Fruit fly (Drosophila melanogaster): ENCODE measurements around the gene bip1.

bip1 gene

DNA sequence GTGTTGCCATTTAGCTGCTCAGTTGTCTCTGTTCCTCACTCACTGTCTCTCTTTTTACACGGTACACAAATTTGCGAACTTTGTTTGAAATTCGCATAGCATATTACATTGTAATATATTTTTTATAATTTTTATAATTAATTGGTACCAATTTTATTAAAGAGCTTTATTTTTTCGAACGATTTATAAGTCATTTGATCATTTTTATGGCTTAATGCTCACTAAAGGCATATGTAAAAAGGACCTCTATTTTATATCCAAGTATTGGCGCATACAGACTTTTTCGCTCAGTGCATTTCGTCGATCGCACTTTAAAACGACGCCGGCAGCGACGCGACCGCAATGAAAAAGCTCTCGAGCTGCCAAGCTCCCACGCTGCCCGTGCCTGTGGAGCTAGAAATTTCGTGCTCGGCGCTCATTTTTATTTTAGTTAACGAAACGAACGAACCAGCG is 37.6 kb upstream of the bip1 start (continued):
- peak; percentile 85 for TF ChIP-seq phol (tag; optimal IDR thresholded peaks at IDR 0.05)
- TF ChIP-seq unpg (GFP tag; optimal IDR thresholded peaks at IDR 0.05): peak; percentile 94
- no peak for TF ChIP-seq D (optimal IDR thresholded peaks at IDR 0.05)
- TF ChIP-seq D (GFP tag; optimal IDR thresholded peaks at IDR 0.05): peak; percentile 78
- peak; percentile 77 for TF ChIP-seq CG30431 (GFP tag; optimal IDR thresholded peaks at IDR 0.05)
- TF ChIP-seq sc (optimal IDR thresholded peaks at IDR 0.05): no peak
- TF ChIP-seq sc (GFP tag; optimal IDR thresholded peaks at IDR 0.05): peak; percentile 64
- TF ChIP-seq crp (GFP tag; optimal IDR thresholded peaks at IDR 0.05): peak in 1 of 2 experiments; percentile 56
- peak; percentile 75 for TF ChIP-seq CHES-1-like (GFP tag; optimal IDR thresholded peaks at IDR 0.05)
- no peak for TF ChIP-seq aop (GFP tag; IDR thresholded peaks at IDR 0.05)
- TF ChIP-seq en (GFP tag; optimal IDR thresholded peaks at IDR 0.05): peak; percentile 55
- TF ChIP-seq CG12391 (tag; optimal IDR thresholded peaks at IDR 0.05): peak; percentile 95
- TF ChIP-seq stc (GFP tag; IDR thresholded peaks at IDR 0.05): peak; percentile 94
- peak; percentile 84 for TF ChIP-seq HLH3B (GFP tag; IDR thresholded peaks at IDR 0.05)
- peak; percentile 77 for TF ChIP-seq ro (GFP tag; IDR thresholded peaks at IDR 0.05)
- TF ChIP-seq repo (GFP tag; optimal IDR thresholded peaks at IDR 0.05): peak; percentile 56
- peak in 1 of 2 experiments; percentile 72 for TF ChIP-seq insv (GFP tag; optimal IDR thresholded peaks at IDR 0.05)
- TF ChIP-seq CG6813 (GFP tag; optimal IDR thresholded peaks at IDR 0.05): peak; percentile 86
- TF ChIP-seq sens (GFP tag): peak; percentile 96
- TF ChIP-seq jing (GFP tag; optimal IDR thresholded peaks at IDR 0.05): peak; percentile 69
- peak; percentile 45 for TF ChIP-seq CG11398 (GFP tag; optimal IDR thresholded peaks at IDR 0.05)
- TF ChIP-seq CG12659 (GFP tag; optimal IDR thresholded peaks at IDR 0.05): peak; percentile 98
- peak; percentile 89 for TF ChIP-seq CG11560 (tag; IDR thresholded peaks at IDR 0.05)
- peak; percentile 96 for TF ChIP-seq CG13775 (GFP tag; optimal IDR thresholded peaks at IDR 0.05)
- peak; percentile 79 for TF ChIP-seq E2f2 (GFP tag; IDR thresholded peaks at IDR 0.05)
- TF ChIP-seq abd-A (tag; optimal IDR thresholded peaks at IDR 0.05): peak; percentile 56
- peak; percentile 97 for TF ChIP-seq grau (tag; optimal IDR thresholded peaks at IDR 0.05)
- peak; percentile 69 for TF ChIP-seq ara (GFP tag; IDR thresholded peaks at IDR 0.05)
- TF ChIP-seq CG3847 (GFP tag; IDR thresholded peaks at IDR 0.05): peak; percentile 98
- TF ChIP-seq Usf (GFP tag; optimal IDR thresholded peaks at IDR 0.05): peak; percentile 95
- peak; percentile 96 for TF ChIP-seq CG9215 (GFP tag; IDR thresholded peaks at IDR 0.05)
- peak; percentile 96 for TF ChIP-seq Aef1 (GFP tag; IDR thresholded peaks at IDR 0.05)
- TF ChIP-seq psq (GFP tag; optimal IDR thresholded peaks at IDR 0.05): peak; percentile 81
- no peak for TF ChIP-seq amos (GFP tag; IDR thresholded peaks at IDR 0.05; ENCODE audit: partially characterized antibody)
- peak; percentile 62 for TF ChIP-seq CG3163 (GFP tag; optimal IDR thresholded peaks at IDR 0.05)
- no peak for TF ChIP-seq Dref (GFP tag; IDR thresholded peaks at IDR 0.05)
- peak; percentile 80 for TF ChIP-seq CG3407 (GFP tag; optimal IDR thresholded peaks at IDR 0.05)
- TF ChIP-seq CG3726 (GFP tag; IDR thresholded peaks at IDR 0.05): peak; percentile 85; the same call in 2 of the 3 replicates
- TF ChIP-seq Hsf (GFP tag; optimal IDR thresholded peaks at IDR 0.05): peak; percentile 79
- peak; percentile 97 for TF ChIP-seq CG10209 (GFP tag; optimal IDR thresholded peaks at IDR 0.05)
- peak; percentile 86 for TF ChIP-seq CG12219 (GFP tag; optimal IDR thresholded peaks at IDR 0.05)
- TF ChIP-seq nerfin-2 (GFP tag; IDR thresholded peaks at IDR 0.05; ENCODE audit: partially characterized antibody): no peak
- peak; percentile 30 for TF ChIP-seq CG12236 (GFP tag; optimal IDR thresholded peaks at IDR 0.05)
- peak; percentile 93 for TF ChIP-seq Mrtf (GFP tag; IDR thresholded peaks at IDR 0.05)
- peak; percentile 37 for TF ChIP-seq Lhr (GFP tag; optimal IDR thresholded peaks at IDR 0.05)
- TF ChIP-seq CTCF (GFP tag; optimal IDR thresholded peaks at IDR 0.05): peak; percentile 45
- TF ChIP-seq corto (GFP tag; optimal IDR thresholded peaks at IDR 0.05): peak; percentile 79
- TF ChIP-seq CG11504 (tag; optimal IDR thresholded peaks at IDR 0.05): peak; percentile 95
- TF ChIP-seq salm (tag; optimal IDR thresholded peaks at IDR 0.05): peak; percentile 89
- TF ChIP-seq p53 (GFP tag; optimal IDR thresholded peaks at IDR 0.05): peak; percentile 42
- peak; percentile 27 for TF ChIP-seq btn (GFP tag; optimal IDR thresholded peaks at IDR 0.05)
- peak; percentile 96 for TF ChIP-seq odd (GFP tag; optimal IDR thresholded peaks at IDR 0.05)
